Worm (Caenorhabditis elegans): ENCODE results near the gene nspb-1.

- no peak for TF ChIP-seq lin-13 (tag; optimal IDR thresholded peaks at IDR 0.05)
- TF ChIP-seq mep-1 (tag; optimal IDR thresholded peaks at IDR 0.05) = no peak
- TF ChIP-seq sem-2 (GFP tag; optimal IDR thresholded peaks at IDR 0.05) = no peak
- TF ChIP-seq cnd-1 (tag; optimal IDR thresholded peaks at IDR 0.05) = no peak
- no peak for TF ChIP-seq pha-4 (tag; optimal IDR thresholded peaks at IDR 0.05)
- TF ChIP-seq bed-3 (GFP tag; optimal IDR thresholded peaks at IDR 0.05) = no peak
- TF ChIP-seq mls-2 (tag; optimal IDR thresholded peaks at IDR 0.05) = no peak
- TF ChIP-seq lsy-2 (tag; optimal IDR thresholded peaks at IDR 0.05) = no peak
- TF ChIP-seq unc-62 (GFP tag; optimal IDR thresholded peaks at IDR 0.05) = no peak
- no peak for TF ChIP-seq ceh-43 (GFP tag; optimal IDR thresholded peaks at IDR 0.05)
- TF ChIP-seq elt-3 (tag; optimal IDR thresholded peaks at IDR 0.05) = no peak
- no peak for TF ChIP-seq nhr-28 (tag; optimal IDR thresholded peaks at IDR 0.05)
- TF ChIP-seq mab-5 (tag; optimal IDR thresholded peaks at IDR 0.05) = no peak
- no peak for TF ChIP-seq snpc-4 (tag; optimal IDR thresholded peaks at IDR 0.05)
Measured at ce11 chrIV:6618607-6619006, 27.7 kb upstream of the nspb-1 start.

Measured in whole organism, mixed stage, embryonic.